Fruit fly (Drosophila melanogaster) whole organism, embryonic: ENCODE data around the gene CG15152.

Experiments used
- Atf6 ChIP-seq: fragments of 200-800 bp; sonication (Bioruptor generic); IDR thresholded peaks from 2 replicates; pipeline ENCODE4 v1.3.6; 2022; ENCODE audit warnings: missing biosample characterization, missing genetic modification characterization
- CG10543 ChIP-seq: fragments of 200-800 bp; sonication (Bioruptor generic); optimal IDR thresholded peaks from 3 replicates; lab custom pipeline; 2017; ENCODE audit warnings: missing biosample characterization, mild to moderate bottlenecking, missing genetic modification characterization, moderate library complexity
- CG10565 ChIP-seq: fragments of 200-800 bp; sonication (Bioruptor generic); optimal IDR thresholded peaks from 3 replicates; lab custom pipeline; 2016; ENCODE audit warnings: missing biosample characterization, mild to moderate bottlenecking, missing genetic modification characterization
- CG11504 ChIP-seq: fragments of 200-800 bp; sonication (Bioruptor generic); optimal IDR thresholded peaks from 3 replicates; lab custom pipeline; 2019; ENCODE audit warnings: missing biosample characterization, mild to moderate bottlenecking, missing genetic modification characterization, moderate library complexity
- CG12659 ChIP-seq: fragments of 200-800 bp; sonication (Bioruptor generic); optimal IDR thresholded peaks from 3 replicates; lab custom pipeline; 2017; ENCODE audit warnings: mild to moderate bottlenecking, missing biosample characterization, missing genetic modification reagents, missing genetic modification characterization
- CG12769 ChIP-seq: fragments of 200-800 bp; sonication (Bioruptor generic); optimal IDR thresholded peaks from 2 replicates; lab custom pipeline; 2019; ENCODE audit warnings: missing biosample characterization, mild to moderate bottlenecking, missing genetic modification characterization, moderate library complexity
- CG14014 ChIP-seq: fragments of 200-800 bp; sonication (Bioruptor generic); IDR thresholded peaks from 2 replicates; pipeline ENCODE4 v1.3.6; 2022; ENCODE audit warnings: missing biosample characterization, missing genetic modification characterization
- CG1647 ChIP-seq: fragments of 200-800 bp; sonication (Bioruptor generic); optimal IDR thresholded peaks from 3 replicates; lab custom pipeline; 2016; ENCODE audit warnings: missing biosample characterization, missing genetic modification characterization
- CG2120 ChIP-seq: fragments of 200-800 bp; sonication (Bioruptor generic); optimal IDR thresholded peaks from 3 replicates; lab custom pipeline; 2016; ENCODE audit warnings: missing biosample characterization, missing genetic modification characterization
- CG2199 ChIP-seq: fragments of 200-800 bp; sonication (Bioruptor generic); IDR thresholded peaks from 3 replicates; pipeline ENCODE4 v1.3.6; 2022; ENCODE audit warnings: missing biosample characterization, missing genetic modification characterization
- CG32532 ChIP-seq: fragments of 200-800 bp; sonication (Bioruptor generic); IDR thresholded peaks from 2 replicates; pipeline ENCODE4 v1.3.6; 2022; ENCODE audit warnings: missing biosample characterization, missing genetic modification characterization
- CG33213 ChIP-seq: fragments of 200-800 bp; sonication (Bioruptor generic); optimal IDR thresholded peaks from 3 replicates; lab custom pipeline; 2016; ENCODE audit warnings: missing biosample characterization, missing genetic modification characterization
- CG3407 ChIP-seq: fragments of 200-800 bp; sonication (Bioruptor generic); optimal IDR thresholded peaks from 2 replicates; lab custom pipeline; 2018; ENCODE audit warnings: missing biosample characterization, mild to moderate bottlenecking, missing genetic modification characterization
- CG4707 ChIP-seq: fragments of 200-800 bp; sonication (Bioruptor generic); optimal IDR thresholded peaks from 2 replicates; lab custom pipeline; 2018; ENCODE audit warnings: missing biosample characterization, mild to moderate bottlenecking, missing genetic modification characterization, moderate library complexity
- CG4820 ChIP-seq: fragments of 200-800 bp; sonication (Bioruptor generic); optimal IDR thresholded peaks from 3 replicates; lab custom pipeline; 2016; ENCODE audit warnings: missing biosample characterization, missing genetic modification characterization
- CG6254 ChIP-seq: fragments of 200-800 bp; sonication (Bioruptor generic); optimal IDR thresholded peaks from 3 replicates; lab custom pipeline; 2017; ENCODE audit warnings: mild to moderate bottlenecking, missing biosample characterization, missing genetic modification reagents, missing genetic modification characterization
- CG6683 ChIP-seq: fragments of 200-800 bp; sonication (Bioruptor generic); optimal IDR thresholded peaks from 2 replicates; lab custom pipeline; 2017; ENCODE audit warnings: missing biosample characterization, mild to moderate bottlenecking, missing genetic modification characterization, missing genetic modification reagents
- CG6689 ChIP-seq: fragments of 200-800 bp; sonication (Bioruptor generic); IDR thresholded peaks from 2 replicates; pipeline ENCODE4 v1.3.6; 2022; ENCODE audit warnings: missing biosample characterization, missing genetic modification characterization
- CG8281 ChIP-seq: fragments of 200-800 bp; sonication (Bioruptor generic); optimal IDR thresholded peaks from 2 replicates; lab custom pipeline; 2018; ENCODE audit warnings: missing biosample characterization, mild to moderate bottlenecking, missing genetic modification characterization, moderate library complexity
- D19B ChIP-seq: fragments of 200-800 bp; sonication (Bioruptor generic); optimal IDR thresholded peaks from 2 replicates; lab custom pipeline; 2017; ENCODE audit warnings: missing biosample characterization, mild to moderate bottlenecking, missing genetic modification characterization
- E2f2 ChIP-seq: fragments of 200-800 bp; sonication (Bioruptor generic); IDR thresholded peaks from 2 replicates; pipeline ENCODE4 v1.3.6; 2022; ENCODE audit warnings: missing biosample characterization, missing genetic modification characterization
- ERR ChIP-seq: fragments of 200-800 bp; sonication (Bioruptor generic); optimal IDR thresholded peaks from 2 replicates; lab custom pipeline; 2016; ENCODE audit warnings: missing biosample characterization, missing genetic modification characterization
- Elba2 ChIP-seq: fragments of 200-800 bp; sonication (Bioruptor generic); optimal IDR thresholded peaks from 3 replicates; lab custom pipeline; 2016; ENCODE audit warnings: missing biosample characterization, missing genetic modification characterization
- H2.0 ChIP-seq: fragments of 200-800 bp; sonication (Bioruptor generic); IDR thresholded peaks from 2 replicates; pipeline ENCODE4 v1.3.6; 2022; ENCODE audit warnings: missing biosample characterization, missing genetic modification characterization
- Hr3 ChIP-seq: fragments of 200-800 bp; sonication (Bioruptor generic); optimal IDR thresholded peaks from 3 replicates; lab custom pipeline; 2016; ENCODE audit warnings: missing biosample characterization, missing genetic modification characterization
- Hsf ChIP-seq: fragments of 200-800 bp; sonication (Bioruptor generic); optimal IDR thresholded peaks from 3 replicates; lab custom pipeline; 2016; ENCODE audit warnings: missing biosample characterization, missing genetic modification characterization
- Mad ChIP-seq: fragments of 200-800 bp; sonication (Bioruptor generic); optimal IDR thresholded peaks from 2 replicates; lab custom pipeline; 2016; ENCODE audit warnings: missing biosample characterization, missing genetic modification characterization
- Rfx ChIP-seq: fragments of 200-800 bp; sonication (Bioruptor generic); IDR thresholded peaks from 2 replicates; pipeline ENCODE4 v1.3.6; 2022; ENCODE audit warnings: missing biosample characterization, missing genetic modification characterization
- Side ChIP-seq: fragments of 200-800 bp; sonication (Bioruptor generic); optimal IDR thresholded peaks from 2 replicates; lab custom pipeline; 2016; ENCODE audit warnings: missing biosample characterization, missing genetic modification characterization
- Spps ChIP-seq: fragments of 200-800 bp; sonication (Bioruptor generic); optimal IDR thresholded peaks from 2 replicates; lab custom pipeline; 2018; ENCODE audit warnings: missing biosample characterization, mild to moderate bottlenecking, missing genetic modification characterization
- Sry-β ChIP-seq: fragments of 200-800 bp; sonication (Bioruptor generic); optimal IDR thresholded peaks from 2 replicates; lab custom pipeline; 2018; ENCODE audit warnings: missing biosample characterization, mild to moderate bottlenecking, missing genetic modification characterization, moderate library complexity
- Xbp1 ChIP-seq: fragments of 200-800 bp; sonication (Bioruptor generic); optimal IDR thresholded peaks from 3 replicates; lab custom pipeline; 2016; ENCODE audit warnings: missing biosample characterization, mild to moderate bottlenecking, missing genetic modification characterization
- ac ChIP-seq: fragments of 200-800 bp; sonication (Bioruptor generic); optimal IDR thresholded peaks from 3 replicates; lab custom pipeline; 2017; ENCODE audit warnings: missing biosample characterization, mild to moderate bottlenecking, missing genetic modification characterization
- br ChIP-seq: fragments of >200 bp; optimal IDR thresholded peaks from 2 replicates; lab custom pipeline; 2017
- chinmo ChIP-seq: fragments of 200-800 bp; sonication (Bioruptor generic); IDR thresholded peaks from 4 replicates; pipeline ENCODE4 v1.3.6; 2022; ENCODE audit warnings: missing biosample characterization, missing genetic modification characterization; ENCODE audit not compliant: partially characterized antibody
- cwo ChIP-seq: fragments of 200-800 bp; sonication (Bioruptor generic); optimal IDR thresholded peaks from 3 replicates; lab custom pipeline; 2017; ENCODE audit warnings: missing biosample characterization, missing genetic modification characterization, mild to moderate bottlenecking, moderate library complexity, missing genetic modification reagents
- emc ChIP-seq: fragments of 200-800 bp; sonication (Bioruptor generic); optimal IDR thresholded peaks from 2 replicates; lab custom pipeline; 2016; ENCODE audit warnings: missing biosample characterization, missing genetic modification characterization
- en ChIP-seq: fragments of 200-800 bp; sonication (Bioruptor generic); optimal IDR thresholded peaks from 2 replicates; lab custom pipeline; 2016; ENCODE audit warnings: missing biosample characterization, missing genetic modification characterization
- gro ChIP-seq: fragments of 200-800 bp; sonication (Bioruptor generic); optimal IDR thresholded peaks from 2 replicates; lab custom pipeline; 2016; ENCODE audit warnings: missing biosample characterization, missing genetic modification characterization
- ken ChIP-seq: fragments of 200-800 bp; sonication (Bioruptor generic); IDR thresholded peaks from 3 replicates; pipeline ENCODE4 v1.3.6; 2022; ENCODE audit warnings: missing biosample characterization, missing genetic modification characterization
- mam ChIP-seq: fragments of 200-800 bp; sonication (Bioruptor generic); optimal IDR thresholded peaks from 3 replicates; lab custom pipeline; 2016; ENCODE audit warnings: missing biosample characterization, missing genetic modification characterization
- nau ChIP-seq: fragments of 200-800 bp; sonication (Bioruptor generic); optimal IDR thresholded peaks from 3 replicates; lab custom pipeline; 2017; ENCODE audit warnings: missing biosample characterization, mild to moderate bottlenecking, missing genetic modification characterization, missing genetic modification reagents
- nerfin-1 ChIP-seq: fragments of 200-800 bp; sonication (Bioruptor generic); optimal IDR thresholded peaks from 3 replicates; lab custom pipeline; 2019; ENCODE audit warnings: missing biosample characterization, mild to moderate bottlenecking, missing genetic modification characterization, moderate library complexity
- org-1 ChIP-seq: fragments of 200-800 bp; sonication (Bioruptor generic); optimal IDR thresholded peaks from 2 replicates; lab custom pipeline; 2017; ENCODE audit warnings: missing biosample characterization, missing genetic modification characterization
- pfk ChIP-seq: fragments of 200-800 bp; sonication (Bioruptor generic); optimal IDR thresholded peaks from 2 replicates; lab custom pipeline; 2018; ENCODE audit warnings: missing biosample characterization, mild to moderate bottlenecking, missing genetic modification characterization, moderate library complexity
- pnt ChIP-seq: fragments of 200-800 bp; sonication (Bioruptor generic); optimal IDR thresholded peaks from 3 replicates; lab custom pipeline; 2016; ENCODE audit warnings: missing biosample characterization, missing genetic modification characterization
- slbo ChIP-seq: fragments of 200-800 bp; sonication (Bioruptor generic); IDR thresholded peaks from 2 replicates; pipeline ENCODE4 v1.3.6; 2022; ENCODE audit warnings: missing biosample characterization, missing genetic modification characterization
- slou ChIP-seq: fragments of 200-800 bp; sonication (Bioruptor generic); optimal IDR thresholded peaks from 3 replicates; lab custom pipeline; 2016; ENCODE audit warnings: missing biosample characterization, missing genetic modification characterization
- slp2 ChIP-seq: fragments of 200-800 bp; sonication (Bioruptor generic); optimal IDR thresholded peaks from 2 replicates; lab custom pipeline; 2016; ENCODE audit warnings: missing biosample characterization, missing genetic modification characterization
- sr ChIP-seq: fragments of 200-800 bp; sonication (Bioruptor generic); IDR thresholded peaks from 3 replicates; pipeline ENCODE4 v1.3.6; 2022; ENCODE audit warnings: missing biosample characterization, missing genetic modification characterization
- tup ChIP-seq: fragments of 200-800 bp; sonication (Bioruptor generic); optimal IDR thresholded peaks from 2 replicates; lab custom pipeline; 2016; ENCODE audit warnings: missing biosample characterization, mild to moderate bottlenecking, missing genetic modification characterization, moderate library complexity
- zen ChIP-seq: fragments of 200-800 bp; sonication (Bioruptor generic); optimal IDR thresholded peaks from 3 replicates; lab custom pipeline; 2018; ENCODE audit warnings: missing biosample characterization, mild to moderate bottlenecking, missing genetic modification characterization, moderate library complexity

The CG15152 gene

DNA sequence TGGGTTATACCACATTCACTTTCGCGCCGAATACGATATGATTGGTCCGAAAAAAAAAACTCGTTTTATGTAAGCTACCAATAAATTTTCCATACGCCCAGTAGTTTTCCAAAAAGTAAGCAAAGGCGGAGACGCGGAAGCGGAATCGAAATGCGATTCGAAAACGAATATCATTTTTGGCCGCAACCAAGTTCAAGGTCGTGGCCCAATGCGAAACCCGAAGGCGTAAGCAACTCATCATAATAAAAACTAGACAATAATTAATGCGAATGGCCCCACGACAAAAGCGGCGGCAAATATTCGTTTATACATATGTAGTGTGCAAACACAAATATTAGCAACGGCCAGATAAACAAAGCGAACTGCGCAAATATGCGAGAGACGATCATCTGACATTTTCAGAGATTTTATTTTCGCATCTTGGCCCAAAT, 22.1 kb downstream of the CG15152 start (continued):
- TF ChIP-seq sr (GFP tag; lab: Robert Waterston, UW) (peak; percentile 43; the same call in 2 of the 3 replicates), CG4820 (GFP tag; lab: Kevin White, UChicago) (no peak), Spps (tag; lab: Kevin White, UChicago) (no peak), E2f2 (GFP tag; lab: Robert Waterston, UW) (no peak; the same call in 1 of the 2 replicates), pnt (GFP tag; lab: Kevin White, UChicago) (no peak), CG4707 (GFP tag; lab: Kevin White, UChicago) (no peak), slp2 (no peak), CG6254 (GFP tag; lab: Kevin White, UChicago) (no peak), CG10543 (GFP tag; lab: Kevin White, UChicago) (peak; percentile 81), tup (GFP tag; lab: Kevin White, UChicago) (no peak), CG2120 (GFP tag; lab: Kevin White, UChicago) (peak; percentile 67), Side (peak; percentile 54), nerfin-1 (tag; lab: Kevin White, UChicago) (no peak), chinmo (GFP tag; lab: Robert Waterston, UW) (peak; percentile 87; the same call in 3 of the 4 replicates), CG6683 (GFP tag; lab: Kevin White, UChicago) (no peak), CG1647 (GFP tag; lab: Kevin White, UChicago) (no peak), CG33213 (GFP tag; lab: Kevin White, UChicago) (no peak), nau (GFP tag; lab: Kevin White, UChicago) (no peak), br (lab: Kevin White, UChicago) (no peak), en (GFP tag; lab: Kevin White, UChicago) (no peak), slou (peak; percentile 4), Xbp1 (GFP tag; lab: Kevin White, UChicago) (no peak), pfk (no peak), CG3407 (GFP tag; lab: Kevin White, UChicago) (no peak), Elba2 (no peak), cwo (GFP tag; lab: Kevin White, UChicago) (peak; percentile 55), ac (no peak), Mad (peak; percentile 13), zen (tag; lab: Kevin White, UChicago) (no peak), CG8281 (tag; lab: Kevin White, UChicago) (no peak), H2.0 (no peak), D19B (GFP tag; lab: Kevin White, UChicago) (peak; percentile 24), CG10565 (no peak), CG12659 (GFP tag; lab: Kevin White, UChicago) (peak; percentile 27), Sry-β (GFP tag; lab: Kevin White, UChicago) (no peak), ERR (GFP tag; lab: Kevin White, UChicago) (no peak), slbo (GFP tag; lab: Robert Waterston, UW) (no peak), CG11504 (no peak), org-1 (GFP tag; lab: Kevin White, UChicago) (peak; percentile 14), Rfx (GFP tag; lab: Robert Waterston, UW) (peak; percentile 75), Hr3 (GFP tag; lab: Kevin White, UChicago) (no peak), CG12769 (peak; percentile 85), ken (no peak), Hsf (GFP tag; lab: Kevin White, UChicago) (no peak), CG2199 (no peak), gro (GFP tag; lab: Kevin White, UChicago) (peak; percentile 66), Atf6 (GFP tag; lab: Robert Waterston, UW) (peak; percentile 71; the same call in 1 of the 2 replicates), CG32532 (GFP tag; lab: Robert Waterston, UW) (peak; percentile 37; the same call in 1 of the 2 replicates), CG6689 (GFP tag; lab: Robert Waterston, UW) (no peak), mam (GFP tag; lab: Kevin White, UChicago) (peak; percentile 23), CG14014 (GFP tag; lab: Robert Waterston, UW) (peak; percentile 38; the same call in 1 of the 2 replicates), emc (GFP tag; lab: Kevin White, UChicago) (no peak)
